Worm (Caenorhabditis elegans) whole organism, L1 larva: ENCODE data around the gene F22H10.6.

Experiments
- C04F5.9 ChIP-seq: sonication (generic microtip); optimal IDR thresholded peaks from 2 replicates; lab custom pipeline; 2016; ENCODE audit warnings: missing genetic modification characterization, missing compliant biosample characterization
- F16B12.6 ChIP-seq: fragments of 150-350 bp; optimal IDR thresholded peaks from 2 replicates; lab custom pipeline; 2014; ENCODE audit warnings: missing biosample characterization, missing genetic modification characterization
- Y116A8C.19 ChIP-seq: sonication (generic microtip); optimal IDR thresholded peaks from 2 replicates; lab custom pipeline; 2016; ENCODE audit warnings: missing compliant biosample characterization, missing genetic modification characterization, borderline replicate concordance
- alr-1 ChIP-seq: fragments of 200-800 bp; sonication (Bioruptor generic); optimal IDR thresholded peaks from 2 replicates; lab custom pipeline; 2018; ENCODE audit warnings: borderline replicate concordance, mild to moderate bottlenecking, missing genetic modification characterization, missing compliant biosample characterization
- aly-2 ChIP-seq: fragments of 150-350 bp; optimal IDR thresholded peaks from 2 replicates; lab custom pipeline; 2014; ENCODE audit warnings: missing biosample characterization, missing genetic modification characterization
- ama-1 ChIP-seq: fragments of 150-350 bp; optimal IDR thresholded peaks from 2 replicates; lab custom pipeline; 2014
- blmp-1 ChIP-seq: fragments of 150-350 bp; optimal IDR thresholded peaks from 2 replicates; lab custom pipeline; 2014; ENCODE audit warnings: missing biosample characterization, missing genetic modification characterization
- ceh-63 ChIP-seq: fragments of 200-800 bp; sonication (Bioruptor generic); optimal IDR thresholded peaks from 2 replicates; lab custom pipeline; 2018; ENCODE audit warnings: mild to moderate bottlenecking, missing genetic modification characterization, missing compliant biosample characterization
- ceh-8 ChIP-seq: fragments of 200-800 bp; sonication (Bioruptor generic); optimal IDR thresholded peaks from 2 replicates; lab custom pipeline; 2018; ENCODE audit warnings: mild to moderate bottlenecking, missing genetic modification characterization, moderate library complexity, missing compliant biosample characterization
- ceh-88 ChIP-seq: fragments of 200-800 bp; sonication (Bioruptor generic); IDR thresholded peaks from 2 replicates; pipeline ENCODE4 v1.3.6; 2022; ENCODE audit warnings: missing genetic modification characterization, missing compliant biosample characterization
- ces-1 ChIP-seq: fragments of 150-350 bp; optimal IDR thresholded peaks from 2 replicates; lab custom pipeline; 2014; ENCODE audit warnings: missing biosample characterization, missing genetic modification reagents, missing genetic modification characterization
- dsc-1 ChIP-seq: sonication (generic microtip); optimal IDR thresholded peaks from 2 replicates; lab custom pipeline; 2016; ENCODE audit warnings: mild to moderate bottlenecking, missing genetic modification characterization, missing compliant biosample characterization
- efl-1 ChIP-seq, 4 experiments: fragments of 150-350 bp; optimal IDR thresholded peaks in 3 of 4; peaks in 1 of 4; 1 replicate in 1 of 4; 2 replicates in 3 of 4; lab custom pipeline; 2014; ENCODE audit warnings: missing biosample characterization in 2 of 4, missing genetic modification characterization in 2 of 4, missing genetic modification reagents in 2 of 4
- efl-3 ChIP-seq: fragments of 200-800 bp; sonication (Bioruptor generic); optimal IDR thresholded peaks from 2 replicates; lab custom pipeline; 2018; ENCODE audit warnings: mild to moderate bottlenecking, missing genetic modification characterization, missing compliant biosample characterization
- ets-5 ChIP-seq: fragments of 200-800 bp; sonication (Bioruptor generic); IDR thresholded peaks from 2 replicates; pipeline ENCODE4 v1.3.6; 2022; ENCODE audit warnings: missing genetic modification characterization, missing compliant biosample characterization
- fkh-10 ChIP-seq: sonication (generic microtip); optimal IDR thresholded peaks from 2 replicates; lab custom pipeline; 2017; ENCODE audit warnings: missing biosample characterization, missing genetic modification reagents, missing genetic modification characterization
- fkh-8 ChIP-seq: sonication (generic microtip); optimal IDR thresholded peaks from 2 replicates; lab custom pipeline; 2016; ENCODE audit warnings: mild to moderate bottlenecking, missing genetic modification characterization, missing compliant biosample characterization
- hlh-17 ChIP-seq: fragments of 200-800 bp; sonication (Bioruptor generic); optimal IDR thresholded peaks from 2 replicates; lab custom pipeline; 2018; ENCODE audit warnings: missing genetic modification characterization, mild to moderate bottlenecking, missing compliant biosample characterization, moderate library complexity, borderline replicate concordance
- lin-13 ChIP-seq: fragments of 150-350 bp; optimal IDR thresholded peaks from 2 replicates; lab custom pipeline; 2014; ENCODE audit warnings: missing biosample characterization, missing genetic modification reagents, missing genetic modification characterization
- lin-14 ChIP-seq: fragments of 200-800 bp; sonication (Bioruptor generic); optimal IDR thresholded peaks from 2 replicates; lab custom pipeline; 2018; ENCODE audit warnings: mild to moderate bottlenecking, missing genetic modification characterization, moderate library complexity, missing compliant biosample characterization
- lin-15B ChIP-seq: fragments of 150-350 bp; sonication (generic microtip); optimal IDR thresholded peaks from 3 replicates; lab custom pipeline; 2014; ENCODE audit warnings: missing biosample characterization, missing genetic modification characterization
- lir-3 ChIP-seq: sonication (generic microtip); optimal IDR thresholded peaks from 2 replicates; lab custom pipeline; 2016; ENCODE audit warnings: mild to moderate bottlenecking, missing genetic modification characterization, moderate library complexity, missing compliant biosample characterization; ENCODE audit not compliant: poor library complexity
- lsy-2 ChIP-seq, 2 experiments: fragments of 150-350 bp; optimal IDR thresholded peaks; 2 replicates each; lab custom pipeline; 2014; ENCODE audit warnings: missing biosample characterization in 2 of 2, missing genetic modification characterization in 2 of 2
- mab-9 ChIP-seq: fragments of 200-800 bp; sonication (Bioruptor generic); IDR thresholded peaks from 2 replicates; pipeline ENCODE4 v1.3.6; 2022; ENCODE audit warnings: missing genetic modification reagents, missing genetic modification characterization, missing compliant biosample characterization
- mef-2 ChIP-seq: fragments of 150-350 bp; optimal IDR thresholded peaks from 2 replicates; lab custom pipeline; 2014; ENCODE audit warnings: missing biosample characterization, missing genetic modification characterization
- nhr-11 ChIP-seq: fragments of 150-350 bp; optimal IDR thresholded peaks from 2 replicates; lab custom pipeline; 2014; ENCODE audit warnings: missing biosample characterization, missing genetic modification characterization
- nhr-12 ChIP-seq: sonication (generic microtip); optimal IDR thresholded peaks from 2 replicates; lab custom pipeline; 2017; ENCODE audit warnings: missing biosample characterization, missing genetic modification characterization
- nhr-28 ChIP-seq: fragments of 150-350 bp; optimal IDR thresholded peaks from 2 replicates; lab custom pipeline; 2014; ENCODE audit warnings: missing biosample characterization, missing genetic modification characterization
- nhr-47 ChIP-seq: sonication (generic microtip); optimal IDR thresholded peaks from 2 replicates; lab custom pipeline; 2016; ENCODE audit warnings: mild to moderate bottlenecking, missing genetic modification characterization, moderate library complexity, missing compliant biosample characterization
- nhr-71 ChIP-seq: sonication (generic microtip); optimal IDR thresholded peaks from 2 replicates; lab custom pipeline; 2016; ENCODE audit warnings: mild to moderate bottlenecking, missing genetic modification characterization, moderate library complexity, missing compliant biosample characterization
- nhr-76 ChIP-seq: sonication (generic microtip); optimal IDR thresholded peaks from 2 replicates; lab custom pipeline; 2017; ENCODE audit warnings: missing biosample characterization, missing genetic modification characterization
- nhr-77 ChIP-seq: fragments of 150-350 bp; optimal IDR thresholded peaks from 2 replicates; lab custom pipeline; 2014; ENCODE audit warnings: missing biosample characterization, missing genetic modification characterization
- nhr-84 ChIP-seq: sonication (generic microtip); optimal IDR thresholded peaks from 2 replicates; lab custom pipeline; 2017; ENCODE audit warnings: missing biosample characterization, missing genetic modification characterization
- nhr-85 ChIP-seq: sonication (generic microtip); peaks from one replicate; lab custom pipeline; 2016; ENCODE audit warnings: missing genetic modification characterization, inconsistent platforms, missing compliant biosample characterization
- nhr-90 ChIP-seq: sonication (generic microtip); optimal IDR thresholded peaks from 2 replicates; lab custom pipeline; 2016; ENCODE audit warnings: mild to moderate bottlenecking, missing genetic modification characterization, missing compliant biosample characterization; ENCODE audit not compliant: poor library complexity
- pag-3 ChIP-seq: sonication (generic microtip); optimal IDR thresholded peaks from 2 replicates; lab custom pipeline; 2017; ENCODE audit warnings: missing genetic modification characterization, mild to moderate bottlenecking, missing compliant biosample characterization, antibody characterized with exemption, borderline replicate concordance; ENCODE audit not compliant: insufficient read depth
- sox-4 ChIP-seq: sonication (generic microtip); optimal IDR thresholded peaks from 2 replicates; lab custom pipeline; 2016; ENCODE audit warnings: missing genetic modification characterization, missing compliant biosample characterization
- sptf-1 ChIP-seq: fragments of 150-350 bp; optimal IDR thresholded peaks from 2 replicates; lab custom pipeline; 2014; ENCODE audit warnings: missing biosample characterization, missing genetic modification characterization
- sup-37 ChIP-seq: fragments of 200-800 bp; sonication (Bioruptor generic); optimal IDR thresholded peaks from 2 replicates; lab custom pipeline; 2018; ENCODE audit warnings: mild to moderate bottlenecking, missing genetic modification characterization, missing compliant biosample characterization
- swsn-7 ChIP-seq: sonication (generic microtip); optimal IDR thresholded peaks from 2 replicates; lab custom pipeline; 2016; ENCODE audit warnings: missing genetic modification characterization, missing compliant biosample characterization
- unc-130 ChIP-seq: fragments of 150-350 bp; optimal IDR thresholded peaks from 2 replicates; lab custom pipeline; 2017; ENCODE audit warnings: missing biosample characterization, missing genetic modification characterization, inconsistent platforms
- unc-30 ChIP-seq: sonication (generic microtip); optimal IDR thresholded peaks from 2 replicates; lab custom pipeline; 2017; ENCODE audit warnings: missing biosample characterization, missing genetic modification characterization
- vab-15 ChIP-seq: sonication (generic microtip); optimal IDR thresholded peaks from 2 replicates; lab custom pipeline; 2017; ENCODE audit warnings: missing genotype, mild to moderate bottlenecking, missing genetic modification characterization, missing compliant biosample characterization
- xbp-1 ChIP-seq: sonication (generic microtip); optimal IDR thresholded peaks from 2 replicates; lab custom pipeline; 2016; ENCODE audit warnings: missing genetic modification characterization, missing compliant biosample characterization
- zag-1 ChIP-seq: fragments of 150-350 bp; optimal IDR thresholded peaks from 2 replicates; lab custom pipeline; 2014; ENCODE audit warnings: missing biosample characterization, missing genetic modification characterization
- ztf-11 ChIP-seq, 2 experiments: sonication (generic microtip); optimal IDR thresholded peaks; 2 replicates each; lab custom pipeline; 2016 to 2017; ENCODE audit warnings: missing genetic modification characterization in 2 of 2, missing biosample characterization in 1 of 2, missing compliant biosample characterization in 1 of 2

The F22H10.6 gene

ce11 chrX:16732259-16732658, 41.1 kb upstream of the F22H10.6 start (continued):
- TF ChIP-seq sup-37 (GFP tag; lab: Kevin White, UChicago), result no peak

ce11 chrX:16731167-16731566, 40.0 kb upstream of the F22H10.6 start:
- TF ChIP-seq sox-4 (no peak), lir-3 (no peak), nhr-47 (tag; lab: Kevin White, UChicago) (peak; percentile 10), nhr-76 (tag; lab: Kevin White, UChicago) (no peak), pag-3 (tag; lab: Kevin White, UChicago) (no peak), dsc-1 (tag; lab: Kevin White, UChicago) (no peak), ceh-88 (GFP tag; lab: Robert Waterston, UW) (no peak), mab-9 (GFP tag; lab: Robert Waterston, UW) (no peak), nhr-71 (tag; lab: Kevin White, UChicago) (peak; percentile 57), fkh-8 (peak; percentile 80), alr-1 (tag; lab: Kevin White, UChicago) (no peak), C04F5.9 (no peak), efl-1 (optimal IDR thresholded peaks at IDR 0.05; lab: Kevin White, UChicago) (no peak), efl-1 (GFP tag; optimal IDR thresholded peaks at IDR 0.05 in 1 of 2; lab: Kevin White, UChicago) (peak in 1 of 2 experiments; percentile 17), nhr-11 (tag; lab: Kevin White, UChicago) (no peak), lin-14 (peak; percentile 34)

ce11 chrX:16729259-16729658, 38.1 kb upstream of the F22H10.6 start, which contains the start of gene hda-4:
Gene hda-4, plus strand, starts transcription at chrX:16729559.
- TF ChIP-seq ztf-11 (tag; optimal IDR thresholded peaks at IDR 0.05; lab: Kevin White, UChicago) (no peak), nhr-85 (tag; lab: Kevin White, UChicago) (no peak), mef-2 (no peak), nhr-12 (tag; lab: Kevin White, UChicago) (no peak), nhr-90 (tag; lab: Kevin White, UChicago) (no peak), pag-3 (tag; lab: Kevin White, UChicago) (no peak)

ce11 chrX:16726879-16727278, 35.7 kb upstream of the F22H10.6 start:
- TF ChIP-seq C04F5.9 (peak; percentile 22), lin-15B (tag; lab: Kevin White, UChicago) (no peak), nhr-77 (peak; percentile 93), aly-2 (peak; percentile 62), xbp-1 (peak; percentile 83), nhr-47 (tag; lab: Kevin White, UChicago) (peak; percentile 91), zag-1 (tag; lab: Kevin White, UChicago) (no peak), fkh-8 (peak; percentile 93), vab-15 (tag; lab: Kevin White, UChicago) (peak; percentile 56), F16B12.6 (tag; lab: Kevin White, UChicago) (no peak), fkh-10 (GFP tag; lab: Kevin White, UChicago) (peak; percentile 90), efl-3 (GFP tag; lab: Kevin White, UChicago) (no peak), ces-1 (GFP tag; lab: Kevin White, UChicago) (no peak), lin-14 (peak; percentile 99), ets-5 (GFP tag; lab: Robert Waterston, UW) (no peak), sptf-1 (tag; lab: Kevin White, UChicago) (no peak), mef-2 (peak; percentile 97), hlh-17 (GFP tag; lab: Kevin White, UChicago) (no peak), ceh-8 (peak; percentile 70), swsn-7 (tag; lab: Kevin White, UChicago) (peak; percentile 93), nhr-12 (tag; lab: Kevin White, UChicago) (no peak), nhr-28 (tag; lab: Kevin White, UChicago) (no peak), mab-9 (GFP tag; lab: Robert Waterston, UW) (peak; percentile 85), unc-30 (no peak), Y116A8C.19 (tag; lab: Kevin White, UChicago) (no peak), nhr-11 (tag; lab: Kevin White, UChicago) (peak; percentile 67), lsy-2 (tag; optimal IDR thresholded peaks at IDR 0.05; lab: Kevin White, UChicago) (peak; percentile 69 to 89), nhr-84 (tag; lab: Kevin White, UChicago) (no peak), blmp-1 (peak; percentile 86), unc-130 (tag; lab: Kevin White, UChicago) (peak; percentile 96), pag-3 (tag; lab: Kevin White, UChicago) (no peak), lin-13 (peak; percentile 91), ceh-63 (GFP tag; lab: Kevin White, UChicago) (no peak), ama-1 (no peak)
